Worm (Caenorhabditis elegans) whole organism, late embryonic: ENCODE measurements around the gene pssy-1.
A peak's percentile ranks its signal among the peaks of the same experiment; 100 is the strongest.

ENCODE experiments used
- F13H6.1 ChIP-seq: sonication (generic microtip); optimal IDR thresholded peaks from 2 replicates; lab custom pipeline; 2016; ENCODE audit warnings: missing genetic modification characterization, missing compliant biosample characterization
- K09A11.1 ChIP-seq: sonication (generic microtip); optimal IDR thresholded peaks from 2 replicates; lab custom pipeline; 2017; ENCODE audit warnings: antibody characterized with exemption, mild to moderate bottlenecking, missing genetic modification characterization, missing compliant biosample characterization; ENCODE audit not compliant: insufficient read depth
- T23F11.4 ChIP-seq: fragments of 200-800 bp; sonication (Bioruptor generic); optimal IDR thresholded peaks from 2 replicates; lab custom pipeline; 2018; ENCODE audit warnings: mild to moderate bottlenecking, missing genetic modification characterization, missing compliant biosample characterization
- Y22D7AL.16 ChIP-seq: sonication (generic microtip); optimal IDR thresholded peaks from 2 replicates; lab custom pipeline; 2016; ENCODE audit warnings: missing genetic modification characterization, missing compliant biosample characterization
- ceh-19 ChIP-seq: fragments of 200-800 bp; sonication (Bioruptor generic); optimal IDR thresholded peaks from 2 replicates; lab custom pipeline; 2018; ENCODE audit warnings: mild to moderate bottlenecking, missing genetic modification characterization, missing compliant biosample characterization
- ceh-2 ChIP-seq: sonication (generic microtip); optimal IDR thresholded peaks from 2 replicates; lab custom pipeline; 2016; ENCODE audit warnings: missing genotype, missing genetic modification characterization, missing compliant biosample characterization
- ceh-22 ChIP-seq: sonication (generic microtip); optimal IDR thresholded peaks from 2 replicates; lab custom pipeline; 2017; ENCODE audit warnings: missing biosample characterization, missing genetic modification characterization
- ceh-24 ChIP-seq: sonication (generic microtip); optimal IDR thresholded peaks from 2 replicates; lab custom pipeline; 2016; ENCODE audit warnings: mild to moderate bottlenecking, missing genetic modification characterization, missing compliant biosample characterization
- ceh-30 ChIP-seq: fragments of 150-350 bp; optimal IDR thresholded peaks from 2 replicates; lab custom pipeline; 2014; ENCODE audit warnings: missing biosample characterization, missing genetic modification characterization
- ceh-31 ChIP-seq: sonication (generic microtip); optimal IDR thresholded peaks from 2 replicates; lab custom pipeline; 2016; ENCODE audit warnings: missing genetic modification characterization, missing compliant biosample characterization
- ceh-45 ChIP-seq: fragments of 200-800 bp; sonication (Bioruptor generic); IDR thresholded peaks from 2 replicates; pipeline ENCODE4 v1.3.6; 2022; ENCODE audit warnings: missing genetic modification reagents, missing genetic modification characterization, missing compliant biosample characterization
- ceh-48 ChIP-seq: sonication (generic microtip); optimal IDR thresholded peaks from 2 replicates; lab custom pipeline; 2016; ENCODE audit warnings: missing genetic modification characterization, inconsistent platforms, missing compliant biosample characterization
- ceh-6 ChIP-seq: fragments of 200-800 bp; sonication (Bioruptor generic); optimal IDR thresholded peaks from 2 replicates; lab custom pipeline; 2018; ENCODE audit warnings: mild to moderate bottlenecking, missing genetic modification characterization, missing compliant biosample characterization
- ceh-9 ChIP-seq: sonication (generic microtip); optimal IDR thresholded peaks from 2 replicates; lab custom pipeline; 2016; ENCODE audit warnings: mild to moderate bottlenecking, missing genetic modification characterization, inconsistent platforms, missing compliant biosample characterization
- che-1 ChIP-seq: sonication (generic microtip); optimal IDR thresholded peaks from 2 replicates; lab custom pipeline; 2016; ENCODE audit warnings: mild to moderate bottlenecking, missing genetic modification characterization, missing compliant biosample characterization
- dmd-4 ChIP-seq: sonication (generic microtip); optimal IDR thresholded peaks from 2 replicates; lab custom pipeline; 2016; ENCODE audit warnings: borderline replicate concordance, missing genetic modification characterization, missing compliant biosample characterization
- dve-1 ChIP-seq: sonication (generic microtip); optimal IDR thresholded peaks from 2 replicates; lab custom pipeline; 2017; ENCODE audit warnings: antibody characterized with exemption, mild to moderate bottlenecking, missing genetic modification characterization, missing compliant biosample characterization
- elt-2 ChIP-seq: sonication (generic microtip); optimal IDR thresholded peaks from 2 replicates; lab custom pipeline; 2016; ENCODE audit warnings: missing genetic modification reagents, missing genetic modification characterization, missing compliant biosample characterization
- elt-4 ChIP-seq: sonication (generic microtip); optimal IDR thresholded peaks from 2 replicates; lab custom pipeline; 2016; ENCODE audit warnings: missing genetic modification characterization, missing compliant biosample characterization
- ets-4 ChIP-seq: sonication (generic microtip); optimal IDR thresholded peaks from 2 replicates; lab custom pipeline; 2016; ENCODE audit warnings: missing genetic modification characterization, missing compliant biosample characterization
- fax-1 ChIP-seq: sonication (generic microtip); optimal IDR thresholded peaks from 2 replicates; lab custom pipeline; 2016; ENCODE audit warnings: missing genotype, missing genetic modification characterization, missing compliant biosample characterization
- fkh-10 ChIP-seq: fragments of 150-350 bp; optimal IDR thresholded peaks from 2 replicates; lab custom pipeline; 2014; ENCODE audit warnings: missing biosample characterization, missing genetic modification reagents, missing genetic modification characterization
- fkh-6 ChIP-seq: sonication (generic microtip); optimal IDR thresholded peaks from 2 replicates; lab custom pipeline; 2016; ENCODE audit warnings: missing genetic modification characterization, missing compliant biosample characterization
- gmeb-2 ChIP-seq: sonication (generic microtip); optimal IDR thresholded peaks from 2 replicates; lab custom pipeline; 2016; ENCODE audit warnings: missing genetic modification characterization, inconsistent platforms, missing compliant biosample characterization
- hlh-30 ChIP-seq: sonication (generic microtip); optimal IDR thresholded peaks from 2 replicates; lab custom pipeline; 2017; ENCODE audit warnings: antibody characterized with exemption, missing genetic modification characterization, missing compliant biosample characterization; ENCODE audit not compliant: insufficient read depth
- hlh-6 ChIP-seq: sonication (generic microtip); optimal IDR thresholded peaks from 2 replicates; lab custom pipeline; 2016; ENCODE audit warnings: missing genotype, missing genetic modification characterization, missing compliant biosample characterization
- hlh-8 ChIP-seq: sonication (generic microtip); optimal IDR thresholded peaks from 2 replicates; lab custom pipeline; 2016; ENCODE audit warnings: missing genotype, missing genetic modification characterization, missing compliant biosample characterization
- lim-6 ChIP-seq: sonication (generic microtip); optimal IDR thresholded peaks from 2 replicates; lab custom pipeline; 2016; ENCODE audit warnings: missing genetic modification characterization, missing compliant biosample characterization
- mec-3 ChIP-seq: sonication (generic microtip); optimal IDR thresholded peaks from 2 replicates; lab custom pipeline; 2016; ENCODE audit warnings: borderline replicate concordance, missing genetic modification characterization, missing compliant biosample characterization
- nfya-1 ChIP-seq: sonication (generic microtip); optimal IDR thresholded peaks from 2 replicates; lab custom pipeline; 2017; ENCODE audit warnings: missing genetic modification characterization, mild to moderate bottlenecking, missing compliant biosample characterization, antibody characterized with exemption, moderate library complexity
- nhr-11 ChIP-seq: fragments of 150-350 bp; optimal IDR thresholded peaks from 2 replicates; lab custom pipeline; 2014; ENCODE audit warnings: missing biosample characterization, missing genetic modification characterization
- nhr-232 ChIP-seq: sonication (generic microtip); optimal IDR thresholded peaks from 2 replicates; lab custom pipeline; 2016; ENCODE audit warnings: missing genetic modification characterization, missing compliant biosample characterization
- npax-4 ChIP-seq: sonication (generic microtip); optimal IDR thresholded peaks from 2 replicates; lab custom pipeline; 2016; ENCODE audit warnings: missing genetic modification characterization, missing compliant biosample characterization
- pat-9 ChIP-seq: fragments of 200-800 bp; sonication (Bioruptor generic); optimal IDR thresholded peaks from 2 replicates; lab custom pipeline; 2018; ENCODE audit warnings: mild to moderate bottlenecking, missing genetic modification characterization, moderate library complexity, missing compliant biosample characterization
- pax-1 ChIP-seq: fragments of 150-350 bp; optimal IDR thresholded peaks from 2 replicates; lab custom pipeline; 2014; ENCODE audit warnings: missing biosample characterization, missing genetic modification characterization
- pha-2 ChIP-seq: sonication (generic microtip); optimal IDR thresholded peaks from 2 replicates; lab custom pipeline; 2017; ENCODE audit warnings: mild to moderate bottlenecking, missing genetic modification characterization, missing compliant biosample characterization
- pha-4 ChIP-seq: fragments of 150-350 bp; optimal IDR thresholded peaks from 2 replicates; lab custom pipeline; 2018; ENCODE audit warnings: missing biosample characterization, missing genetic modification reagents, missing genetic modification characterization
- pqm-1 ChIP-seq: sonication (generic microtip); optimal IDR thresholded peaks from 2 replicates; lab custom pipeline; 2016; ENCODE audit warnings: missing genetic modification characterization, missing compliant biosample characterization
- rnt-1 ChIP-seq: sonication (generic microtip); optimal IDR thresholded peaks from 2 replicates; lab custom pipeline; 2016; ENCODE audit warnings: missing genetic modification characterization, missing compliant biosample characterization
- sox-2 ChIP-seq: fragments of 200-800 bp; sonication (Bioruptor generic); IDR thresholded peaks from 2 replicates; pipeline ENCODE4 v1.3.6; 2022; ENCODE audit warnings: missing genetic modification reagents, missing genetic modification characterization, missing compliant biosample characterization
- sox-4 ChIP-seq: sonication (generic microtip); optimal IDR thresholded peaks from 2 replicates; lab custom pipeline; 2017; ENCODE audit warnings: mild to moderate bottlenecking, missing genetic modification characterization, inconsistent platforms, missing compliant biosample characterization
- syd-9 ChIP-seq: sonication (generic microtip); optimal IDR thresholded peaks from 2 replicates; lab custom pipeline; 2016; ENCODE audit warnings: mild to moderate bottlenecking, missing genetic modification characterization, moderate library complexity, missing compliant biosample characterization
- tbx-2 ChIP-seq: sonication (generic microtip); optimal IDR thresholded peaks from 2 replicates; lab custom pipeline; 2016; ENCODE audit warnings: missing genetic modification characterization, missing compliant biosample characterization
- tbx-7 ChIP-seq: sonication (generic microtip); optimal IDR thresholded peaks from 2 replicates; lab custom pipeline; 2016; ENCODE audit warnings: missing genotype, missing genetic modification characterization, missing compliant biosample characterization
- ttx-3 ChIP-seq: sonication (generic microtip); optimal IDR thresholded peaks from 2 replicates; lab custom pipeline; 2016; ENCODE audit warnings: missing genetic modification reagents, missing genetic modification characterization, missing compliant biosample characterization
- unc-55 ChIP-seq: sonication (generic microtip); optimal IDR thresholded peaks from 2 replicates; lab custom pipeline; 2017; ENCODE audit warnings: missing biosample characterization, missing genetic modification reagents, missing genetic modification characterization
- zip-5 ChIP-seq: sonication (generic microtip); optimal IDR thresholded peaks from 2 replicates; lab custom pipeline; 2016; ENCODE audit warnings: missing genetic modification characterization, missing compliant biosample characterization

pssy-1 gene

ce11 chrX:9965275-9965674, at the start of gene pssy-1:
TSS of gene pssy-1 (plus strand) at chrX:9965592.
- no peak for TF ChIP-seq che-1 (tag; lab: Kevin White, UChicago)

- TF ChIP-seq unc-55 (GFP tag; lab: Kevin White, UChicago) (no peak), ceh-24 (tag; lab: Kevin White, UChicago) (no peak), pqm-1 (tag; lab: Kevin White, UChicago) (no peak), hlh-8 (tag; lab: Kevin White, UChicago) (peak; percentile 3), fkh-10 (GFP tag; lab: Kevin White, UChicago) (no peak), tbx-7 (peak; percentile 24), fkh-6 (tag; lab: Kevin White, UChicago) (peak; percentile 20), ceh-30 (no peak), T23F11.4 (GFP tag; lab: Kevin White, UChicago) (no peak), ceh-45 (GFP tag; lab: Robert Waterston, UW) (no peak), hlh-6 (no peak), ets-4 (tag; lab: Kevin White, UChicago) (peak; percentile 28), gmeb-2 (tag; lab: Kevin White, UChicago) (no peak), npax-4 (tag; lab: Kevin White, UChicago) (no peak), F13H6.1 (tag; lab: Kevin White, UChicago) (no peak), elt-2 (tag; lab: Kevin White, UChicago) (peak; percentile 11), syd-9 (tag; lab: Kevin White, UChicago) (no peak), ceh-22 (tag; lab: Kevin White, UChicago) (no peak), ceh-31 (tag; lab: Kevin White, UChicago) (peak; percentile 47), sox-2 (GFP tag; lab: Robert Waterston, UW) (no peak), lim-6 (tag; lab: Kevin White, UChicago) (no peak), mec-3 (tag; lab: Kevin White, UChicago) (no peak), pat-9 (tag; lab: Kevin White, UChicago) (no peak), ceh-9 (tag; lab: Kevin White, UChicago) (no peak), pax-1 (no peak), ttx-3 (tag; lab: Kevin White, UChicago) (no peak), pha-2 (tag; lab: Kevin White, UChicago) (no peak), elt-4 (tag; lab: Kevin White, UChicago) (no peak), nhr-232 (no peak), tbx-2 (tag; lab: Kevin White, UChicago) (peak; percentile 66), ceh-48 (tag; lab: Kevin White, UChicago) (no peak), ceh-2 (tag; lab: Kevin White, UChicago) (peak; percentile 57), nhr-11 (tag; lab: Kevin White, UChicago) (no peak), dve-1 (tag; lab: Kevin White, UChicago) (no peak), dmd-4 (tag; lab: Kevin White, UChicago) (no peak), zip-5 (peak; percentile 23), K09A11.1 (no peak), nfya-1 (tag; lab: Kevin White, UChicago) (no peak), Y22D7AL.16 (tag; lab: Kevin White, UChicago) (no peak), ceh-19 (GFP tag; lab: Kevin White, UChicago) (no peak), che-1 (tag; lab: Kevin White, UChicago) (no peak)
These were observed 48.0 kb upstream of the pssy-1 start, which contains the start of gene F21G4.6 for ce11 chrX:9917362-9917761. TSS of gene F21G4.6 (minus strand) at chrX:9917448.

DNA sequence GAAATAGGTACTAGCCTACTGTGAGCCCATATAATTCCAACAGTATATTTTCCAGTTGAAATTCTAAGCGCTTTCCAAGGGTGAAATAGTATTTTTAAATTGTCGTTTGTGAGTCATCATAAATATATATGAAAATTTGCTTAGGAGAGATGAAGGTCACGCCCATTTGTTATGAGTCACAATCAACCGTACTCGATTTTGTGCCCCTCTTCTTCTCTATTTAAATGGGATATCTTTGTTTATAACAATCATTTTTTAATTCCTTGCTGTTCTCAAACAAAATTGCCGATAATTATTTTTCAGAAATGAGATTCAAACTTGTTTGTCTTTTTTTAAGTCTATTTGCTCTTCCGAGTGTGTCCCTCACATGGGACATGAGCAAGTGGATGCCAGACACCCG, 46.4 kb upstream of the pssy-1 start, which contains the start of gene folr-1:
TSS of gene folr-1 (plus strand) at position 301 of the 400 bp plus-strand sequence.
- TF ChIP-seq ceh-45 (GFP tag; lab: Robert Waterston, UW): no peak
- TF ChIP-seq ceh-6 (GFP tag; lab: Kevin White, UChicago): no peak
- TF ChIP-seq fkh-6 (tag; lab: Kevin White, UChicago): no peak
- no peak for TF ChIP-seq ttx-3 (tag; lab: Kevin White, UChicago)
- TF ChIP-seq fax-1 (tag; lab: Kevin White, UChicago): no peak
- TF ChIP-seq nfya-1 (tag; lab: Kevin White, UChicago): no peak
- no peak for TF ChIP-seq rnt-1
- TF ChIP-seq tbx-7: no peak
- TF ChIP-seq nhr-11 (tag; lab: Kevin White, UChicago): no peak
- TF ChIP-seq syd-9 (tag; lab: Kevin White, UChicago): no peak
- no peak for TF ChIP-seq sox-4 (tag; lab: Kevin White, UChicago)
- TF ChIP-seq K09A11.1: no peak
- no peak for TF ChIP-seq pha-4 (tag; lab: Kevin White, UChicago)
- no peak for TF ChIP-seq mec-3 (tag; lab: Kevin White, UChicago)
- no peak for TF ChIP-seq gmeb-2 (tag; lab: Kevin White, UChicago)
- TF ChIP-seq hlh-30 (tag; lab: Kevin White, UChicago): no peak
